Worm (Caenorhabditis elegans) whole organism, midembryonic: ENCODE measurements around the gene M117.6.

Experiments
- T22C8.4 ChIP-seq: fragments of 200-800 bp; sonication (Bioruptor generic); IDR thresholded peaks from 2 replicates; pipeline ENCODE4 v1.3.6; 2022; ENCODE audit warnings: missing genetic modification characterization, missing compliant biosample characterization
- flt-1 ChIP-seq: fragments of 200-800 bp; sonication (Bioruptor generic); IDR thresholded peaks from 2 replicates; pipeline ENCODE4 v1.3.6; 2022; ENCODE audit warnings: missing genetic modification characterization, missing compliant biosample characterization
- med-1 ChIP-seq: sonication (generic microtip); optimal IDR thresholded peaks from 2 replicates; lab custom pipeline; 2017; ENCODE audit warnings: missing genetic modification characterization, mild to moderate bottlenecking, missing compliant biosample characterization, antibody characterized with exemption, missing genetic modification reagents; ENCODE audit not compliant: insufficient read depth
- ref-1 ChIP-seq: fragments of 200-800 bp; sonication (Bioruptor generic); conservative IDR thresholded peaks from 2 replicates; pipeline ENCODE4 v1.3.6; 2022; ENCODE audit warnings: missing genetic modification reagents, missing genetic modification characterization, missing compliant biosample characterization
- tab-1 ChIP-seq: fragments of 200-800 bp; sonication (Bioruptor generic); IDR thresholded peaks from 2 replicates; pipeline ENCODE4 v1.3.6; 2022; ENCODE audit warnings: missing genetic modification characterization, missing compliant biosample characterization
- ztf-29 ChIP-seq: fragments of 200-800 bp; sonication (Bioruptor generic); IDR thresholded peaks from 2 replicates; pipeline ENCODE4 v1.3.6; 2022; ENCODE audit warnings: missing genetic modification reagents, missing genetic modification characterization, missing compliant biosample characterization

DNA sequence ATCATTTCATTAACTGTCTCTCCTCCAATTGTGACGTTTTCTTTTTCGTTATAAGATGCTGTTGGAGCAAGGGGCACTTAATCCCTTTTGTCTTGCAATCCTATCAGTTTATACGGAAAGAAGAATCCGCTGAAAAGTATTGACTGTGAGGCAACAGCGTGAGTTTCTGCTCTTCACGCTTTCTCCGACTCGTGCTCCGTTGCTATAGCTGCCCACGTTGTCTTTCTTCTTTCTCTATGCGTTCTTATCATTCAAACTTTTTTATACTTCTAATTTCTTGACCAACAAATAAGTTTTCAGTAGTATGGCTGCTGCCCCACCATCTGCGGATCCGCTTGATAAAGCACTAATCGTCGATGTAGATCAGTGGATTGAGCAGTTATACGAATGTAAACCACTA, 30.2 kb upstream of the M117.6 start, which contains the start of gene let-92:
- TF ChIP-seq ztf-29 (GFP tag; lab: Robert Waterston, UW) (no peak), med-1 (GFP tag; lab: Kevin White, UChicago) (no peak), tab-1 (no peak), T22C8.4 (GFP tag; lab: Robert Waterston, UW) (no peak), flt-1 (GFP tag; lab: Robert Waterston, UW) (no peak), ref-1 (GFP tag; lab: Robert Waterston, UW) (no peak)
